Fruit fly (Drosophila melanogaster) whole organism, embryonic: ENCODE results near the gene CG18213.

Experiments used
- Asciz ChIP-seq: fragments of 200-800 bp; sonication (Bioruptor generic); optimal IDR thresholded peaks from 2 replicates; lab custom pipeline; 2017; ENCODE audit warnings: missing biosample characterization, mild to moderate bottlenecking, missing genetic modification characterization, missing genetic modification reagents
- Atf3 ChIP-seq: fragments of 200-800 bp; sonication (Bioruptor generic); optimal IDR thresholded peaks from 3 replicates; lab custom pipeline; 2016; ENCODE audit warnings: missing biosample characterization, missing genetic modification characterization
- Bgb ChIP-seq: fragments of 200-800 bp; sonication (Bioruptor generic); IDR thresholded peaks from 2 replicates; pipeline ENCODE4 v1.3.6; 2022; ENCODE audit warnings: missing biosample characterization, missing genetic modification characterization; ENCODE audit not compliant: partially characterized antibody
- CG10431 ChIP-seq: fragments of 200-800 bp; sonication (Bioruptor generic); optimal IDR thresholded peaks from 3 replicates; lab custom pipeline; 2018; ENCODE audit warnings: missing biosample characterization, mild to moderate bottlenecking, missing genetic modification characterization
- CG10462 ChIP-seq: fragments of 200-800 bp; sonication (Bioruptor generic); optimal IDR thresholded peaks from 2 replicates; lab custom pipeline; 2016; ENCODE audit warnings: missing biosample characterization, missing genetic modification characterization
- CG11456 ChIP-seq: fragments of 200-800 bp; sonication (Bioruptor generic); IDR thresholded peaks from 3 replicates; pipeline ENCODE4 v1.3.6; 2022; ENCODE audit warnings: missing biosample characterization, missing genetic modification characterization
- CG14050 ChIP-seq: fragments of 200-800 bp; sonication (Bioruptor generic); IDR thresholded peaks from 3 replicates; pipeline ENCODE4 v1.3.6; 2022; ENCODE audit warnings: missing biosample characterization, missing genetic modification characterization
- CG14710 ChIP-seq: fragments of 200-800 bp; sonication (Bioruptor generic); optimal IDR thresholded peaks from 3 replicates; lab custom pipeline; 2019; ENCODE audit warnings: missing biosample characterization, mild to moderate bottlenecking, missing genetic modification characterization, moderate library complexity
- CG14860 ChIP-seq: fragments of 200-800 bp; sonication (Bioruptor generic); IDR thresholded peaks from 3 replicates; pipeline ENCODE4 v1.3.6; 2022; ENCODE audit warnings: missing biosample characterization, missing genetic modification characterization; ENCODE audit not compliant: partially characterized antibody
- CG16815 ChIP-seq: fragments of 200-800 bp; sonication (Bioruptor generic); optimal IDR thresholded peaks from 3 replicates; lab custom pipeline; 2017; ENCODE audit warnings: missing biosample characterization, mild to moderate bottlenecking, missing genetic modification characterization
- CG18619 ChIP-seq: fragments of 200-800 bp; sonication (Bioruptor generic); optimal IDR thresholded peaks from 3 replicates; lab custom pipeline; 2017; ENCODE audit warnings: missing biosample characterization, mild to moderate bottlenecking, missing genetic modification characterization
- CG34224 ChIP-seq: fragments of 200-800 bp; sonication (Bioruptor generic); IDR thresholded peaks from 3 replicates; pipeline ENCODE4 v1.3.6; 2022; ENCODE audit warnings: missing biosample characterization, missing genetic modification characterization; ENCODE audit not compliant: partially characterized antibody
- CG43689 ChIP-seq: fragments of 200-800 bp; sonication (Bioruptor generic); IDR thresholded peaks from 2 replicates; pipeline ENCODE4 v1.3.6; 2022; ENCODE audit warnings: missing biosample characterization, missing genetic modification characterization
- CG4854 ChIP-seq: fragments of 200-800 bp; sonication (Bioruptor generic); optimal IDR thresholded peaks from 2 replicates; lab custom pipeline; 2016; ENCODE audit warnings: missing biosample characterization, missing genetic modification characterization, inconsistent platforms
- CG5180 ChIP-seq: fragments of 200-800 bp; sonication (Bioruptor generic); optimal IDR thresholded peaks from 3 replicates; lab custom pipeline; 2017; ENCODE audit warnings: missing biosample characterization, missing genetic modification characterization, mild to moderate bottlenecking, moderate library complexity, missing genetic modification reagents
- CG6854 ChIP-seq: fragments of 200-800 bp; sonication (Bioruptor generic); optimal IDR thresholded peaks from 3 replicates; lab custom pipeline; 2017; ENCODE audit warnings: missing biosample characterization, mild to moderate bottlenecking, missing genetic modification characterization
- CG8089 ChIP-seq: fragments of 200-800 bp; sonication (Bioruptor generic); optimal IDR thresholded peaks from 3 replicates; lab custom pipeline; 2016; ENCODE audit warnings: missing biosample characterization, missing genetic modification characterization
- CG8281 ChIP-seq: fragments of 200-800 bp; sonication (Bioruptor generic); optimal IDR thresholded peaks from 2 replicates; lab custom pipeline; 2018; ENCODE audit warnings: missing biosample characterization, mild to moderate bottlenecking, missing genetic modification characterization, moderate library complexity
- CG8765 ChIP-seq: fragments of 200-800 bp; sonication (Bioruptor generic); IDR thresholded peaks from 2 replicates; pipeline ENCODE4 v1.3.6; 2022; ENCODE audit warnings: missing biosample characterization, missing genetic modification characterization
- CG8944 ChIP-seq: fragments of 200-800 bp; sonication (Bioruptor generic); optimal IDR thresholded peaks from 3 replicates; lab custom pipeline; 2016; ENCODE audit warnings: missing biosample characterization, missing genetic modification characterization
- Camta ChIP-seq: fragments of 200-800 bp; sonication (Bioruptor generic); optimal IDR thresholded peaks from 2 replicates; lab custom pipeline; 2016; ENCODE audit warnings: missing biosample characterization, missing genetic modification characterization
- CkIIα-i1 ChIP-seq: fragments of 200-800 bp; sonication (Bioruptor generic); IDR thresholded peaks from 2 replicates; pipeline ENCODE4 v1.3.6; 2022; ENCODE audit warnings: missing biosample characterization, missing genetic modification characterization
- E2f2 ChIP-seq: fragments of 200-800 bp; sonication (Bioruptor generic); IDR thresholded peaks from 2 replicates; pipeline ENCODE4 v1.3.6; 2022; ENCODE audit warnings: missing biosample characterization, missing genetic modification characterization
- Eip74EF ChIP-seq, 2 experiments: fragments of 200-800 bp in 1 of 2; fragments of >200 bp in 1 of 2; sonication (Bioruptor generic) in 1 of 2; optimal IDR thresholded peaks; 2 replicates each; lab custom pipeline; 2017 to 2019; ENCODE audit warnings: missing biosample characterization in 2 of 2, missing genetic modification characterization in 2 of 2, mild to moderate bottlenecking in 1 of 2, moderate library complexity in 1 of 2
- Ets65A ChIP-seq: fragments of 200-800 bp; sonication (Bioruptor generic); peaks from one replicate; lab custom pipeline; 2016; ENCODE audit warnings: missing biosample characterization, missing genetic modification characterization
- Gug ChIP-seq: fragments of 200-800 bp; sonication (Bioruptor generic); IDR thresholded peaks from 4 replicates; pipeline ENCODE4 v1.3.6; 2022; ENCODE audit warnings: missing biosample characterization, missing genetic modification characterization
- H15 ChIP-seq: fragments of 200-800 bp; sonication (Bioruptor generic); IDR thresholded peaks from 3 replicates; pipeline ENCODE4 v1.3.6; 2022; ENCODE audit warnings: missing biosample characterization, missing genetic modification characterization
- Mad ChIP-seq: fragments of 200-800 bp; sonication (Bioruptor generic); optimal IDR thresholded peaks from 2 replicates; lab custom pipeline; 2016; ENCODE audit warnings: missing biosample characterization, missing genetic modification characterization
- Rx ChIP-seq: fragments of 200-800 bp; sonication (Bioruptor generic); IDR thresholded peaks from 2 replicates; pipeline ENCODE4 v1.3.6; 2022; ENCODE audit warnings: missing biosample characterization, missing genetic modification characterization
- Side ChIP-seq: fragments of 200-800 bp; sonication (Bioruptor generic); optimal IDR thresholded peaks from 2 replicates; lab custom pipeline; 2016; ENCODE audit warnings: missing biosample characterization, missing genetic modification characterization
- Sin3A ChIP-seq: fragments of >200 bp; optimal IDR thresholded peaks from 2 replicates; lab custom pipeline; 2018
- Usf ChIP-seq: fragments of 200-800 bp; sonication (Bioruptor generic); optimal IDR thresholded peaks from 2 replicates; lab custom pipeline; 2017; ENCODE audit warnings: missing genotype, missing biosample characterization, missing genetic modification characterization
- Vsx1 ChIP-seq: fragments of 200-800 bp; sonication (Bioruptor generic); optimal IDR thresholded peaks from 2 replicates; lab custom pipeline; 2017; ENCODE audit warnings: missing biosample characterization, mild to moderate bottlenecking, missing genetic modification characterization, missing genetic modification reagents
- bigmax ChIP-seq: fragments of 200-800 bp; sonication (Bioruptor generic); optimal IDR thresholded peaks from 2 replicates; lab custom pipeline; 2018; ENCODE audit warnings: missing biosample characterization, mild to moderate bottlenecking, missing genetic modification characterization
- chm ChIP-seq: fragments of 200-800 bp; sonication (Bioruptor generic); IDR thresholded peaks from 2 replicates; pipeline ENCODE4 v1.3.6; 2022; ENCODE audit warnings: missing biosample characterization, missing genetic modification characterization
- crol ChIP-seq: fragments of 200-800 bp; sonication (Bioruptor generic); IDR thresholded peaks from 2 replicates; pipeline ENCODE4 v1.3.6; 2022; ENCODE audit warnings: missing biosample characterization, missing genetic modification characterization
- dimm ChIP-seq: fragments of 200-800 bp; sonication (Bioruptor generic); IDR thresholded peaks from 2 replicates; pipeline ENCODE4 v1.3.6; 2022; ENCODE audit warnings: missing biosample characterization, missing genetic modification characterization
- dmrt11E ChIP-seq: fragments of 200-800 bp; sonication (Bioruptor generic); optimal IDR thresholded peaks from 3 replicates; lab custom pipeline; 2018; ENCODE audit warnings: missing biosample characterization, mild to moderate bottlenecking, missing genetic modification characterization, moderate library complexity
- fd64A ChIP-seq: fragments of 200-800 bp; sonication (Bioruptor generic); optimal IDR thresholded peaks from 3 replicates; lab custom pipeline; 2018; ENCODE audit warnings: missing biosample characterization, mild to moderate bottlenecking, missing genetic modification characterization
- hb ChIP-seq: fragments of 200-800 bp; sonication (Bioruptor generic); IDR thresholded peaks from 3 replicates; pipeline ENCODE4 v1.3.6; 2022; ENCODE audit warnings: missing biosample characterization, missing genetic modification characterization; ENCODE audit not compliant: partially characterized antibody
- lov ChIP-seq, 2 experiments: fragments of 200-800 bp in 1 of 2; fragments of >200 bp in 1 of 2; sonication (Bioruptor generic) in 1 of 2; IDR thresholded peaks in 1 of 2; optimal IDR thresholded peaks in 1 of 2; 2 replicates in 1 of 2; 3 replicates in 1 of 2; pipeline versions ENCODE4 v1.3.6 to Lab custom; 2017 to 2022; ENCODE audit warnings: missing biosample characterization in 1 of 2, missing genetic modification characterization in 1 of 2
- otp ChIP-seq: fragments of 200-800 bp; sonication (Bioruptor generic); IDR thresholded peaks from 3 replicates; pipeline ENCODE4, ENCODE4 v1.3.6; 2022; ENCODE audit warnings: missing biosample characterization, missing genetic modification characterization
- pfk ChIP-seq: fragments of 200-800 bp; sonication (Bioruptor generic); optimal IDR thresholded peaks from 2 replicates; lab custom pipeline; 2018; ENCODE audit warnings: missing biosample characterization, mild to moderate bottlenecking, missing genetic modification characterization, moderate library complexity
- row ChIP-seq: fragments of 200-800 bp; sonication (Bioruptor generic); IDR thresholded peaks from 3 replicates; pipeline ENCODE4 v1.3.6; 2022; ENCODE audit warnings: missing biosample characterization, missing genetic modification characterization
- schlank ChIP-seq: fragments of 200-800 bp; sonication (Bioruptor generic); optimal IDR thresholded peaks from 2 replicates; lab custom pipeline; 2018; ENCODE audit warnings: missing biosample characterization, mild to moderate bottlenecking, missing genetic modification characterization
- sd ChIP-seq: fragments of 200-800 bp; sonication (Bioruptor generic); optimal IDR thresholded peaks from 3 replicates; lab custom pipeline; 2018; ENCODE audit warnings: missing biosample characterization, mild to moderate bottlenecking, missing genetic modification characterization, moderate library complexity
- sens ChIP-seq: fragments of 200-800 bp; sonication (Bioruptor generic); peaks from one replicate; lab custom pipeline; 2016; ENCODE audit warnings: missing biosample characterization, missing genetic modification characterization
- stwl ChIP-seq: fragments of 200-800 bp; sonication (Bioruptor generic); optimal IDR thresholded peaks from 3 replicates; lab custom pipeline; 2018; ENCODE audit warnings: missing biosample characterization, mild to moderate bottlenecking, missing genetic modification characterization, moderate library complexity
- zen2 ChIP-seq: fragments of 200-800 bp; sonication (Bioruptor generic); IDR thresholded peaks from 3 replicates; pipeline ENCODE4 v1.3.6; 2022; ENCODE audit warnings: missing biosample characterization, missing genetic modification characterization; ENCODE audit not compliant: partially characterized antibody

CG18213 gene

dm6 chr3R:17056183-17056904 lies 16.3 kb upstream of the CG18213 start (continued):
- no peak for TF ChIP-seq hb (GFP tag; lab: Robert Waterston, UW)
- TF ChIP-seq CG16815 (GFP tag; lab: Kevin White, UChicago): no peak
- peak; percentile 99 for TF ChIP-seq sd
- no peak for TF ChIP-seq CkIIα-i1 (GFP tag; lab: Robert Waterston, UW)
- no peak for TF ChIP-seq Sin3A
- TF ChIP-seq CG10462 (GFP tag; lab: Kevin White, UChicago): no peak
- TF ChIP-seq CG6854 (GFP tag; lab: Kevin White, UChicago): no peak
- TF ChIP-seq CG14710 (tag; lab: Kevin White, UChicago): no peak
- no peak for TF ChIP-seq Vsx1 (GFP tag; lab: Kevin White, UChicago)
- no peak for TF ChIP-seq CG4854
- no peak for TF ChIP-seq Gug (GFP tag; lab: Robert Waterston, UW)
- no peak for TF ChIP-seq stwl (tag; lab: Kevin White, UChicago)
- no peak for TF ChIP-seq Asciz (GFP tag; lab: Kevin White, UChicago)
- TF ChIP-seq CG18619: no peak
- no peak for TF ChIP-seq CG14050 (GFP tag; lab: Robert Waterston, UW)
- TF ChIP-seq CG5180 (GFP tag; lab: Kevin White, UChicago): peak; percentile 85
- 0 out of 2 replicates have a peak, but pooled peaks have one; percentile 25 for TF ChIP-seq Rx (GFP tag; lab: Robert Waterston, UW)
- TF ChIP-seq H15 (GFP tag; lab: Robert Waterston, UW): no peak
- TF ChIP-seq dimm (GFP tag; lab: Robert Waterston, UW): no peak
- TF ChIP-seq row (GFP tag; lab: Robert Waterston, UW): no peak
- no peak for TF ChIP-seq fd64A (GFP tag; lab: Kevin White, UChicago)
- no peak for TF ChIP-seq CG11456 (GFP tag; lab: Robert Waterston, UW)
- TF ChIP-seq Mad (GFP tag; lab: Kevin White, UChicago): no peak
- TF ChIP-seq zen2 (GFP tag; lab: Robert Waterston, UW): no peak
- TF ChIP-seq crol (GFP tag; lab: Robert Waterston, UW): peak; percentile 99
- TF ChIP-seq bigmax (GFP tag; lab: Kevin White, UChicago): no peak
- no peak for TF ChIP-seq Camta (GFP tag; lab: Kevin White, UChicago)
- TF ChIP-seq Usf (GFP tag; lab: Kevin White, UChicago): no peak
- TF ChIP-seq Ets65A (GFP tag; lab: Kevin White, UChicago): peak; percentile 31
- TF ChIP-seq CG34224 (GFP tag; lab: Robert Waterston, UW): peak; percentile 51; the same call in 1 of the 3 replicates
- TF ChIP-seq Side (GFP tag; lab: Kevin White, UChicago): peak; percentile 50
- peak; percentile 33; the same call in 1 of the 2 replicates for TF ChIP-seq E2f2 (GFP tag; lab: Robert Waterston, UW)
- TF ChIP-seq Bgb (GFP tag; lab: Robert Waterston, UW): peak; percentile 15; the same call in 1 of the 2 replicates
- no peak for TF ChIP-seq schlank
- peak; percentile 74 for TF ChIP-seq otp
- no peak for TF ChIP-seq CG10431 (GFP tag; lab: Kevin White, UChicago)
- TF ChIP-seq CG8089 (GFP tag; lab: Kevin White, UChicago): no peak
- peak; percentile 92 for TF ChIP-seq CG8281 (tag; lab: Kevin White, UChicago)
- peak in 1 of 2 experiments; percentile 46 for TF ChIP-seq Eip74EF (GFP tag; optimal IDR thresholded peaks at IDR 0.05; lab: Kevin White, UChicago)
- TF ChIP-seq chm (GFP tag; lab: Robert Waterston, UW): no peak; the same call in none of the 2 replicates
- 0 out of 2 replicates have a peak, but pooled peaks have one; percentile 56 for TF ChIP-seq CG8765 (GFP tag; lab: Robert Waterston, UW)
- TF ChIP-seq lov (optimal IDR thresholded peaks at IDR 0.05; lab: Kevin White, UChicago): no peak
- 0 out of 3 replicates have a peak, but pooled peaks have one; percentile 59 for TF ChIP-seq lov (GFP tag; IDR thresholded peaks at IDR 0.05; lab: Robert Waterston, UW)
- TF ChIP-seq CG8944 (GFP tag; lab: Kevin White, UChicago): no peak
- TF ChIP-seq CG43689 (GFP tag; lab: Robert Waterston, UW): no peak
- peak; percentile 77 for TF ChIP-seq sens (GFP tag; lab: Kevin White, UChicago)
- no peak for TF ChIP-seq dmrt11E (tag; lab: Kevin White, UChicago)
- TF ChIP-seq Atf3 (GFP tag; lab: Kevin White, UChicago): peak; percentile 77
- TF ChIP-seq pfk (GFP tag; lab: Kevin White, UChicago): peak; percentile 96
- TF ChIP-seq CG14860: 0 out of 3 replicates have a peak, but pooled peaks have one; percentile 33
